Fruit fly (Drosophila melanogaster) whole organism, embryonic: ENCODE measurements around the gene Ser7.

Experiments
- Aef1 ChIP-seq: fragments of 200-800 bp; sonication (Bioruptor generic); IDR thresholded peaks from 3 replicates; pipeline ENCODE4 v1.3.6; 2022; ENCODE audit warnings: missing biosample characterization, missing genetic modification characterization
- CG1024 ChIP-seq: fragments of 200-800 bp; sonication (Bioruptor generic); IDR thresholded peaks from 2 replicates; pipeline ENCODE4 v1.3.6; 2022; ENCODE audit warnings: missing biosample characterization, missing genetic modification characterization
- CG10366 ChIP-seq: fragments of 200-800 bp; sonication (Bioruptor generic); IDR thresholded peaks from 2 replicates; pipeline ENCODE4 v1.3.6; 2022; ENCODE audit warnings: missing biosample characterization, missing genetic modification characterization
- CG10565 ChIP-seq: fragments of 200-800 bp; sonication (Bioruptor generic); optimal IDR thresholded peaks from 3 replicates; lab custom pipeline; 2016; ENCODE audit warnings: missing biosample characterization, mild to moderate bottlenecking, missing genetic modification characterization
- CG10654 ChIP-seq: fragments of 200-800 bp; sonication (Bioruptor generic); optimal IDR thresholded peaks from 2 replicates; lab custom pipeline; 2016; ENCODE audit warnings: missing biosample characterization, missing genetic modification characterization
- CG12071 ChIP-seq: fragments of 200-800 bp; sonication (Bioruptor generic); optimal IDR thresholded peaks from 3 replicates; lab custom pipeline; 2018; ENCODE audit warnings: missing biosample characterization, mild to moderate bottlenecking, missing genetic modification characterization
- CG1647 ChIP-seq: fragments of 200-800 bp; sonication (Bioruptor generic); optimal IDR thresholded peaks from 3 replicates; lab custom pipeline; 2016; ENCODE audit warnings: missing biosample characterization, missing genetic modification characterization
- CG17361 ChIP-seq: fragments of 200-800 bp; sonication (Bioruptor generic); IDR thresholded peaks from 3 replicates; pipeline ENCODE4 v1.3.6; 2022; ENCODE audit warnings: missing biosample characterization, missing genetic modification characterization
- CG17612 ChIP-seq: fragments of 200-800 bp; sonication (Bioruptor generic); IDR thresholded peaks from 2 replicates; pipeline ENCODE4 v1.3.6; 2022; ENCODE audit warnings: missing biosample characterization, missing genetic modification characterization
- CG1832 ChIP-seq: fragments of 200-800 bp; sonication (Bioruptor generic); optimal IDR thresholded peaks from 2 replicates; lab custom pipeline; 2017; ENCODE audit warnings: missing biosample characterization, mild to moderate bottlenecking, missing genetic modification characterization, inconsistent platforms
- CG30431 ChIP-seq: fragments of 200-800 bp; sonication (Bioruptor generic); optimal IDR thresholded peaks from 2 replicates; lab custom pipeline; 2017; ENCODE audit warnings: missing biosample characterization, missing genetic modification characterization
- CG31365 ChIP-seq: fragments of 200-800 bp; sonication (Bioruptor generic); optimal IDR thresholded peaks from 2 replicates; lab custom pipeline; 2018; ENCODE audit warnings: missing biosample characterization, mild to moderate bottlenecking, missing genetic modification characterization
- CG33557 ChIP-seq: fragments of 200-800 bp; sonication (Bioruptor generic); optimal IDR thresholded peaks from 2 replicates; lab custom pipeline; 2019; ENCODE audit warnings: missing biosample characterization, mild to moderate bottlenecking, missing genetic modification characterization, moderate library complexity
- CG4328 ChIP-seq: fragments of 200-800 bp; sonication (Bioruptor generic); optimal IDR thresholded peaks from 3 replicates; lab custom pipeline; 2017; ENCODE audit warnings: missing biosample characterization, missing genetic modification reagents, missing genetic modification characterization
- CG43689 ChIP-seq: fragments of 200-800 bp; sonication (Bioruptor generic); IDR thresholded peaks from 2 replicates; pipeline ENCODE4 v1.3.6; 2022; ENCODE audit warnings: missing biosample characterization, missing genetic modification characterization
- CG4820 ChIP-seq: fragments of 200-800 bp; sonication (Bioruptor generic); optimal IDR thresholded peaks from 3 replicates; lab custom pipeline; 2016; ENCODE audit warnings: missing biosample characterization, missing genetic modification characterization
- CG4854 ChIP-seq: fragments of 200-800 bp; sonication (Bioruptor generic); optimal IDR thresholded peaks from 2 replicates; lab custom pipeline; 2016; ENCODE audit warnings: missing biosample characterization, missing genetic modification characterization, inconsistent platforms
- CG6683 ChIP-seq: fragments of 200-800 bp; sonication (Bioruptor generic); optimal IDR thresholded peaks from 2 replicates; lab custom pipeline; 2017; ENCODE audit warnings: missing biosample characterization, mild to moderate bottlenecking, missing genetic modification characterization, missing genetic modification reagents
- CG6791 ChIP-seq: fragments of 200-800 bp; sonication (Bioruptor generic); IDR thresholded peaks from 3 replicates; pipeline ENCODE4 v1.3.6; 2022; ENCODE audit warnings: missing biosample characterization, missing genetic modification characterization; ENCODE audit not compliant: partially characterized antibody
- CG7786 ChIP-seq: fragments of 200-800 bp; sonication (Bioruptor generic); optimal IDR thresholded peaks from 2 replicates; lab custom pipeline; 2016; ENCODE audit warnings: missing biosample characterization, missing genetic modification characterization
- CG9609 ChIP-seq: fragments of 200-800 bp; sonication (Bioruptor generic); optimal IDR thresholded peaks from 3 replicates; lab custom pipeline; 2016; ENCODE audit warnings: missing biosample characterization, missing genetic modification characterization
- CTCF ChIP-seq: fragments of 200-800 bp; sonication (Bioruptor generic); optimal IDR thresholded peaks from 2 replicates; lab custom pipeline; 2017; ENCODE audit warnings: missing biosample characterization, mild to moderate bottlenecking, missing genetic modification characterization, moderate library complexity
- D19A ChIP-seq: fragments of 200-800 bp; optimal IDR thresholded peaks from 3 replicates; lab custom pipeline; 2019; ENCODE audit warnings: missing biosample characterization, mild to moderate bottlenecking, missing genetic modification characterization, moderate library complexity
- Elba2 ChIP-seq: fragments of 200-800 bp; sonication (Bioruptor generic); optimal IDR thresholded peaks from 3 replicates; lab custom pipeline; 2016; ENCODE audit warnings: missing biosample characterization, missing genetic modification characterization
- HLH3B ChIP-seq: fragments of 200-800 bp; sonication (Bioruptor generic); IDR thresholded peaks from 2 replicates; pipeline ENCODE4 v1.3.6; 2022; ENCODE audit warnings: missing biosample characterization, missing genetic modification characterization
- Hr3 ChIP-seq: fragments of 200-800 bp; sonication (Bioruptor generic); optimal IDR thresholded peaks from 3 replicates; lab custom pipeline; 2016; ENCODE audit warnings: missing biosample characterization, missing genetic modification characterization
- Med ChIP-seq: fragments of 200-800 bp; sonication (Bioruptor generic); peaks from one replicate; lab custom pipeline; 2016; ENCODE audit warnings: missing biosample characterization, missing genetic modification characterization, mild to moderate bottlenecking, inconsistent platforms, moderate library complexity
- Poxn ChIP-seq: fragments of 200-800 bp; sonication (Bioruptor generic); IDR thresholded peaks from 2 replicates; pipeline ENCODE4 v1.3.6; 2022; ENCODE audit warnings: missing biosample characterization, missing genetic modification characterization
- Spps ChIP-seq: fragments of 200-800 bp; sonication (Bioruptor generic); optimal IDR thresholded peaks from 2 replicates; lab custom pipeline; 2018; ENCODE audit warnings: missing biosample characterization, mild to moderate bottlenecking, missing genetic modification characterization
- Xbp1 ChIP-seq: fragments of 200-800 bp; sonication (Bioruptor generic); optimal IDR thresholded peaks from 3 replicates; lab custom pipeline; 2016; ENCODE audit warnings: missing biosample characterization, mild to moderate bottlenecking, missing genetic modification characterization
- Xrp1 ChIP-seq: fragments of 200-800 bp; sonication (Bioruptor generic); IDR thresholded peaks from 2 replicates; pipeline ENCODE4 v1.3.6; 2022; ENCODE audit warnings: missing biosample characterization, missing genetic modification characterization
- ab ChIP-seq: fragments of 200-800 bp; sonication (Bioruptor generic); optimal IDR thresholded peaks from 2 replicates; lab custom pipeline; 2016; ENCODE audit warnings: missing biosample characterization, missing genetic modification characterization
- al ChIP-seq: fragments of 200-800 bp; sonication (Bioruptor generic); IDR thresholded peaks from 2 replicates; pipeline ENCODE4 v1.3.6; 2022; ENCODE audit warnings: missing biosample characterization, missing genetic modification characterization
- ash1 ChIP-seq: fragments of 200-800 bp; sonication (Bioruptor generic); optimal IDR thresholded peaks from 2 replicates; lab custom pipeline; 2018; ENCODE audit warnings: missing biosample characterization, mild to moderate bottlenecking, missing genetic modification characterization
- crol ChIP-seq: fragments of 200-800 bp; sonication (Bioruptor generic); IDR thresholded peaks from 2 replicates; pipeline ENCODE4 v1.3.6; 2022; ENCODE audit warnings: missing biosample characterization, missing genetic modification characterization
- cwo ChIP-seq: fragments of 200-800 bp; sonication (Bioruptor generic); optimal IDR thresholded peaks from 3 replicates; lab custom pipeline; 2017; ENCODE audit warnings: missing biosample characterization, missing genetic modification characterization, mild to moderate bottlenecking, moderate library complexity, missing genetic modification reagents
- dati ChIP-seq: fragments of 200-800 bp; sonication (Bioruptor generic); IDR thresholded peaks from 2 replicates; pipeline ENCODE4 v1.3.6; 2022; ENCODE audit warnings: missing biosample characterization, missing genetic modification characterization
- disco-r ChIP-seq: fragments of 200-800 bp; sonication (Bioruptor generic); optimal IDR thresholded peaks from 2 replicates; lab custom pipeline; 2016; ENCODE audit warnings: missing biosample characterization, missing genetic modification characterization
- dmrt11E ChIP-seq: fragments of 200-800 bp; sonication (Bioruptor generic); optimal IDR thresholded peaks from 3 replicates; lab custom pipeline; 2018; ENCODE audit warnings: missing biosample characterization, mild to moderate bottlenecking, missing genetic modification characterization, moderate library complexity
- fd96Cb ChIP-seq: fragments of 200-800 bp; sonication (Bioruptor generic); optimal IDR thresholded peaks from 2 replicates; lab custom pipeline; 2018; ENCODE audit warnings: missing biosample characterization, mild to moderate bottlenecking, missing genetic modification characterization, moderate library complexity
- hb ChIP-seq: fragments of 200-800 bp; sonication (Bioruptor generic); IDR thresholded peaks from 3 replicates; pipeline ENCODE4 v1.3.6; 2022; ENCODE audit warnings: missing biosample characterization, missing genetic modification characterization; ENCODE audit not compliant: partially characterized antibody
- jing ChIP-seq: fragments of 200-800 bp; sonication (Bioruptor generic); optimal IDR thresholded peaks from 2 replicates; lab custom pipeline; 2018; ENCODE audit warnings: missing biosample characterization, mild to moderate bottlenecking, missing genetic modification characterization
- kay ChIP-seq: fragments of 200-800 bp; sonication (Bioruptor generic); optimal IDR thresholded peaks from 2 replicates; lab custom pipeline; 2016; ENCODE audit warnings: missing biosample characterization, missing genetic modification characterization
- lab ChIP-seq: fragments of 200-800 bp; sonication (Bioruptor generic); optimal IDR thresholded peaks from 3 replicates; lab custom pipeline; 2017; ENCODE audit warnings: missing biosample characterization, missing genetic modification characterization, mild to moderate bottlenecking, moderate library complexity, missing genetic modification reagents
- nom ChIP-seq: fragments of 200-800 bp; sonication (Bioruptor generic); optimal IDR thresholded peaks from 2 replicates; lab custom pipeline; 2017; ENCODE audit warnings: missing biosample characterization, missing genetic modification characterization, mild to moderate bottlenecking, moderate library complexity, missing genetic modification reagents
- odd ChIP-seq: fragments of 200-800 bp; sonication (Bioruptor generic); optimal IDR thresholded peaks from 2 replicates; lab custom pipeline; 2017; ENCODE audit warnings: missing biosample characterization, mild to moderate bottlenecking, missing genetic modification characterization
- salm ChIP-seq: fragments of 200-800 bp; sonication (Bioruptor generic); optimal IDR thresholded peaks from 2 replicates; lab custom pipeline; 2018; ENCODE audit warnings: missing biosample characterization, mild to moderate bottlenecking, missing genetic modification characterization
- sens ChIP-seq: fragments of 200-800 bp; sonication (Bioruptor generic); peaks from one replicate; lab custom pipeline; 2016; ENCODE audit warnings: missing biosample characterization, missing genetic modification characterization
- sens-2 ChIP-seq: fragments of 200-800 bp; sonication (Bioruptor generic); IDR thresholded peaks from 2 replicates; pipeline ENCODE4 v1.3.6; 2022; ENCODE audit warnings: missing biosample characterization, missing genetic modification characterization
- slou ChIP-seq: fragments of 200-800 bp; sonication (Bioruptor generic); optimal IDR thresholded peaks from 3 replicates; lab custom pipeline; 2016; ENCODE audit warnings: missing biosample characterization, missing genetic modification characterization
- slp2 ChIP-seq: fragments of 200-800 bp; sonication (Bioruptor generic); optimal IDR thresholded peaks from 2 replicates; lab custom pipeline; 2016; ENCODE audit warnings: missing biosample characterization, missing genetic modification characterization
- so ChIP-seq: fragments of 200-800 bp; sonication (Bioruptor generic); IDR thresholded peaks from 3 replicates; pipeline ENCODE4 v1.3.6; 2022; ENCODE audit warnings: missing biosample characterization, missing genetic modification characterization
- sob ChIP-seq: fragments of 200-800 bp; sonication (Bioruptor generic); IDR thresholded peaks from 2 replicates; pipeline ENCODE4 v1.3.6; 2022; ENCODE audit warnings: missing biosample characterization, missing genetic modification characterization
- vvl ChIP-seq: fragments of 200-800 bp; sonication (Bioruptor generic); IDR thresholded peaks from 2 replicates; pipeline ENCODE4 v1.3.6; 2022; ENCODE audit warnings: missing biosample characterization, missing genetic modification characterization

Gene Ser7

DNA sequence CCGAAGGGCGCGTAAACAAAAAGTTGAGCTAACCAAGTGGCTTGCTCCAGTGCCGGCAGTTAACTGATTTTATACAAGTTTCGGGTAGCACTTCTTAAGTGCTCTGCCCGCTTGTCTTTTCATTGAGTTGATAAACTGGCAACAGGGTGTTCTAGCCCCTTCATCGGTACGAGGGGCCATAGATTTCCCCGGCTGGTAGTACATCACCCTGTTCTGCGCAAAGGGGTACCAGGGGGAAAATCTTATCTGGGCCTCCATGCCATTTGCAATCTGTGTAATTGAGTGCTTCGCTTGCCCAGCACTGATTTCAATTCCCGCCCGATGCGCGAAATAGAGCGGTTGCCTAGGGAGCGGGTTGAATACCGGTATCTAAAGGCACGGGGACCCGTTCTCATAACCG is 6.6 kb downstream of the Ser7 start, which contains the start of gene CG45061 (continued):
- TF ChIP-seq HLH3B (GFP tag; lab: Robert Waterston, UW) (no peak), vvl (GFP tag; lab: Robert Waterston, UW) (no peak), CG6791 (no peak), CG30431 (GFP tag; lab: Kevin White, UChicago) (no peak), slou (GFP tag; lab: Kevin White, UChicago) (no peak), CG12071 (GFP tag; lab: Kevin White, UChicago) (no peak), sob (GFP tag; lab: Robert Waterston, UW) (0 out of 2 replicates have a peak, but pooled peaks have one; percentile 38), CG4854 (GFP tag; lab: Kevin White, UChicago) (no peak), salm (tag; lab: Kevin White, UChicago) (no peak), Aef1 (GFP tag; lab: Robert Waterston, UW) (no peak), CG1832 (GFP tag; lab: Kevin White, UChicago) (no peak), fd96Cb (tag; lab: Kevin White, UChicago) (no peak), CG4820 (GFP tag; lab: Kevin White, UChicago) (no peak), CG9609 (GFP tag; lab: Kevin White, UChicago) (no peak), CG17612 (no peak), kay (GFP tag; lab: Kevin White, UChicago) (no peak), CG10366 (GFP tag; lab: Robert Waterston, UW) (peak; percentile 93), so (no peak), hb (no peak), Elba2 (GFP tag; lab: Kevin White, UChicago) (no peak), CG31365 (tag; lab: Kevin White, UChicago) (no peak), dati (GFP tag; lab: Robert Waterston, UW) (no peak), CG43689 (GFP tag; lab: Robert Waterston, UW) (no peak), cwo (GFP tag; lab: Kevin White, UChicago) (peak; percentile 32), CG4328 (no peak), al (GFP tag; lab: Robert Waterston, UW) (no peak), D19A (tag; lab: Kevin White, UChicago) (no peak), CG33557 (no peak), CG1647 (no peak), ash1 (GFP tag; lab: Kevin White, UChicago) (no peak), sens-2 (GFP tag; lab: Robert Waterston, UW) (no peak), CG7786 (GFP tag; lab: Kevin White, UChicago) (no peak), dmrt11E (no peak), crol (GFP tag; lab: Robert Waterston, UW) (peak; percentile 48), Spps (tag; lab: Kevin White, UChicago) (no peak), Poxn (GFP tag; lab: Robert Waterston, UW) (no peak), lab (GFP tag; lab: Kevin White, UChicago) (peak; percentile 72), CG1024 (GFP tag; lab: Robert Waterston, UW) (no peak), CG17361 (GFP tag; lab: Robert Waterston, UW) (no peak), sens (GFP tag; lab: Kevin White, UChicago) (no peak), Xrp1 (GFP tag; lab: Robert Waterston, UW) (no peak), nom (GFP tag; lab: Kevin White, UChicago) (no peak), CG6683 (GFP tag; lab: Kevin White, UChicago) (no peak), jing (no peak), slp2 (GFP tag; lab: Kevin White, UChicago) (no peak), Hr3 (GFP tag; lab: Kevin White, UChicago) (no peak), Xbp1 (no peak), CG10565 (GFP tag; lab: Kevin White, UChicago) (no peak), CTCF (GFP tag; lab: Kevin White, UChicago) (no peak), Med (peak; percentile 82), ab (GFP tag; lab: Kevin White, UChicago) (no peak), disco-r (GFP tag; lab: Kevin White, UChicago) (no peak), odd (GFP tag; lab: Kevin White, UChicago) (no peak), CG10654 (GFP tag; lab: Kevin White, UChicago) (no peak)
